Worm (Caenorhabditis elegans) whole organism, L4/young adult: ENCODE measurements around the gene M176.9.

Experiments
- dao-5 ChIP-seq: sonication (generic microtip); optimal IDR thresholded peaks from 2 replicates; lab custom pipeline; 2016; ENCODE audit warnings: missing genotype, missing genetic modification characterization, moderate library complexity, missing compliant biosample characterization
- him-1 ChIP-seq: sonication (generic microtip); optimal IDR thresholded peaks from 2 replicates; lab custom pipeline; 2016; ENCODE audit warnings: missing genotype, missing genetic modification reagents, missing genetic modification characterization, missing compliant biosample characterization

- TF ChIP-seq him-1 (tag; lab: Kevin White, UChicago) (no peak), dao-5 (tag; lab: Kevin White, UChicago) (no peak)
Observed at ce11 chrII:9440060-9440459, 28.7 kb upstream of the M176.9 start, which contains the start of gene chil-17.
